Fruit fly (Drosophila melanogaster): Measurements from ENCODE around the gene VAChT.
A peak's percentile ranks its signal among the peaks of the same experiment; 100 is the strongest.

The VAChT gene

DNA sequence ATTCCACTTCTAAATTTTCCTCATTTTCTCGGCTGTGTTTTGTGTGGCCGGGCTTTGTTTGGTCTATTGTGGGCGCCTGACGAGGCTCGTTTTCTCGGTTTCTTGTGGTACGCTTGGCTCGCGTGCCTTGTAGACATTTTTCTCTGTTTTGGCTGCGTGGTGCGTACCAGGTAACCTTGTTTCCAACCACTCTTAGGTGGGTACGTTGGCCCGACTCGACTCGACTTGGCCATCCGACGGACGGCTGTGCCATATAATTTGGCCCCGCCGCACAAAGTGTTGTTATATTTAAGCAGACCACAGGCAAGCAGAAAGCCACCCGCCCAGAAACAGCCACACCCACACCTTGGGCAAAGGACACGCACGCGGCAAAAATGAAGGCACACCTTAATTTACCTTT is 1.8 kb upstream of the VAChT start:
- TF ChIP-seq CG17806 (tag; optimal IDR thresholded peaks at IDR 0.05): no peak
- TF ChIP-seq CG15710 (tag; optimal IDR thresholded peaks at IDR 0.05): no peak
- TF ChIP-seq gl (tag; optimal IDR thresholded peaks at IDR 0.05): no peak
- TF ChIP-seq D1 (tag; optimal IDR thresholded peaks at IDR 0.05): no peak
- TF ChIP-seq CG12605 (GFP tag; IDR thresholded peaks at IDR 0.05): no peak
- no peak for TF ChIP-seq rn (GFP tag; IDR thresholded peaks at IDR 0.05)
- TF ChIP-seq CG13204 (GFP tag; optimal IDR thresholded peaks at IDR 0.05): no peak
- no peak for TF ChIP-seq CG8301 (tag; optimal IDR thresholded peaks at IDR 0.05)
- no peak for TF ChIP-seq EcR (GFP tag; optimal IDR thresholded peaks at IDR 0.05)
- no peak for TF ChIP-seq Pif1A (GFP tag; optimal IDR thresholded peaks at IDR 0.05)
- TF ChIP-seq fd96Ca (GFP tag; IDR thresholded peaks at IDR 0.05): no peak
- no peak for TF ChIP-seq CG14655 (GFP tag; optimal IDR thresholded peaks at IDR 0.05)
- no peak for TF ChIP-seq Ets98B (GFP tag; IDR thresholded peaks at IDR 0.05)
- no peak for TF ChIP-seq Snoo (tag; optimal IDR thresholded peaks at IDR 0.05)
- no peak for TF ChIP-seq CG4496 (GFP tag; IDR thresholded peaks at IDR 0.05)
- TF ChIP-seq CG10348 (GFP tag; IDR thresholded peaks at IDR 0.05): no peak
- no peak for TF ChIP-seq CG8159 (tag; optimal IDR thresholded peaks at IDR 0.05)
- TF ChIP-seq Pif1B (GFP tag; optimal IDR thresholded peaks at IDR 0.05): no peak

DNA sequence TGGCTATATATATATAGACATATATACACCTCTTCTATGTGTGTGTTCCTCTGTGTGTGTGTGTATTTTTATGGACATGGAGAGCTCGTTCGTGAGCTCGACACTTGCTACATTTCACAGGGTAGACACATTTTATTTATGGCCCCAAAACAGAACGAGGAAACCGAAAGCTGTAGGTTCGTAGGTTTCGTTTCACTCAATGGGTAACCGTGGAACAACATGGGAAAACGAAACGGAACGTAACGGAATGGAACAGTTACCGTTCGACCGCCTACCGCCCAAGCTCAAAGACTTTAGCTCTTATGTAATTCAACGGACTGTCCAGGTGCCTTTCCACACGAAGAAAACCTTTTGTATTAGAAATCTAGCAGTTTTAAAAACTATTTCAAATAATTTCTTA is 988 bp downstream of the VAChT start:
- TF ChIP-seq CG8301 (tag; optimal IDR thresholded peaks at IDR 0.05) (no peak), CG34367 (tag; optimal IDR thresholded peaks at IDR 0.05) (no peak), CG17806 (tag; optimal IDR thresholded peaks at IDR 0.05) (no peak)

DNA sequence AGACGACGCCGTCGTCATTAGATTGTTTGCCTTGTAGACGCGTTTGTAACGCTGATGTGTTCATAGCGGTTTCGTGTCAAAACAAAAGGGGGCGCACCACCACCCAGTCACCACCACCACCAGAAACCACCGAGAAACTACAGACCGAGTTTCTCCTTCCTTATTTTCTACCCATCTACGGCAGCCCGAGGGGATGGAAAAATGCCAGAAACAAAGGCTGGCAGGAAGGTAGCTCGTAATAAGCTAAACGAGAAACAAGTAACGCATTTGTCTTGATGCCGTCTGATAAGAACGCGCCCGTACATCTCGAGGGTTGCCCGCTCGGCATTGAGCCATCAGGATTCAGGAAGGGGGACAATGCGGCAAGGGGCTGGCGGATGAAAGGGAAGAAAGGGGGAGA is 2.2 kb downstream of the VAChT start:
- TF ChIP-seq CG15710 (tag; optimal IDR thresholded peaks at IDR 0.05): no peak

DNA sequence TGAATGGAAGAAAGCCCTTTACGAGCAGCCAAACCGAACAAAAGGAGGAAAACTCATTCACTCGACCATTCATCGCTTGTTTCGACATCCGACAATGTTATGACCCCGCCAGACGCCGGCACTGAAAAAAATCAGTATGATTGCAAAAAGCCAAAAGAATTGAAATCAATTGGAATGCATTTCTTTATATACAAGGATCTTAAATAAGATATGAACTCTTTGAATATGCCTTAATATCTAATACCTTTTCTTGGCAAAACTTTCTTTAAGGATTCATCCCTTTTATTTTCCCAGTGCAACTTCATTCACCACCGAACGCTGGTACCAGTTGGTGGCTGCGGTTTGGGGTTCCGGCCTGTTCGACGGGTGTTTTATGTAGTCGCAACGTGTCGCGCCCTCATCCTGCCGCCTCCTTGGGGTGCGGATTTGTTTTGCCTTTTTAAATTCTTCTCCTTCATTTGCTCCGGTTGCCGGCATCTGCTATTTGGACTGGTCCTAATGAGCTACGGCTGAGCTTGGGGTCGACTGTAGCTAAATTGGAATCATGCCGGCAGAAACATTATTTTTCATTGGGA is 14.6 kb downstream of the VAChT start:
- peak; percentile 73 for TF ChIP-seq CG15710 (tag; optimal IDR thresholded peaks at IDR 0.05)
- TF ChIP-seq CG8159 (tag; optimal IDR thresholded peaks at IDR 0.05): peak; percentile 79
- no peak for TF ChIP-seq CG4496 (GFP tag; IDR thresholded peaks at IDR 0.05)
- peak; percentile 9 for TF ChIP-seq CG13204 (GFP tag; optimal IDR thresholded peaks at IDR 0.05)
- no peak for TF ChIP-seq rn (GFP tag; IDR thresholded peaks at IDR 0.05)
- TF ChIP-seq CG17806 (tag; optimal IDR thresholded peaks at IDR 0.05): no peak
- TF ChIP-seq Pif1A (GFP tag; optimal IDR thresholded peaks at IDR 0.05): peak; percentile 53
- no peak for TF ChIP-seq Ets98B (GFP tag; IDR thresholded peaks at IDR 0.05)
- TF ChIP-seq CG32121 (GFP tag; IDR thresholded peaks at IDR 0.05): no peak
- no peak; the same call in 2 of the 3 replicates for TF ChIP-seq fd96Ca (GFP tag; IDR thresholded peaks at IDR 0.05)
- no peak for TF ChIP-seq Snoo (tag; optimal IDR thresholded peaks at IDR 0.05)
- peak; percentile 41 for TF ChIP-seq gl (tag; optimal IDR thresholded peaks at IDR 0.05)
- TF ChIP-seq CG14655 (GFP tag; optimal IDR thresholded peaks at IDR 0.05): peak; percentile 42
- TF ChIP-seq Pif1B (GFP tag; optimal IDR thresholded peaks at IDR 0.05): peak; percentile 43
- TF ChIP-seq CG34367 (tag; optimal IDR thresholded peaks at IDR 0.05): peak; percentile 37

DNA sequence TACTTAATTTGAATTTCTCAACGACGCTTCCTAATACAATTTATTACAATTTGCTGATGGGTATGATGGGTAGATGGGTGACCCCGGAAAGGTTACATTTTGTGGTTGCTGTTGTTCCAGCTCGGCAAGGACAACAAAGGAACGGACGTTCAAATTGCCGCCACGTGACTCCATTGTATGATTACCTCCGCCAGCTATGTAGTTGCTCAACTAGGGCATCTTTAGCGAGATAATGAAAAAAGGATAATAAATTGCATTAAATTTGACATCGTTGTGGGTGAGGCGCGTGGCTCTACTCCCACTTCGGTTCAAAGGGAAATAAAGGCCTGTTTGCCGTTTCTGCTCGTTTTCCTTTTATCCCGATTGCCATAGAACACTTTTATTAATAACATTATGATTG is 16.1 kb downstream of the VAChT start:
- TF ChIP-seq fd96Ca (GFP tag; IDR thresholded peaks at IDR 0.05): no peak
- TF ChIP-seq Ets98B (GFP tag; IDR thresholded peaks at IDR 0.05): no peak
- TF ChIP-seq CG8301 (tag; optimal IDR thresholded peaks at IDR 0.05): no peak
- TF ChIP-seq CG4496 (GFP tag; IDR thresholded peaks at IDR 0.05): no peak

DNA sequence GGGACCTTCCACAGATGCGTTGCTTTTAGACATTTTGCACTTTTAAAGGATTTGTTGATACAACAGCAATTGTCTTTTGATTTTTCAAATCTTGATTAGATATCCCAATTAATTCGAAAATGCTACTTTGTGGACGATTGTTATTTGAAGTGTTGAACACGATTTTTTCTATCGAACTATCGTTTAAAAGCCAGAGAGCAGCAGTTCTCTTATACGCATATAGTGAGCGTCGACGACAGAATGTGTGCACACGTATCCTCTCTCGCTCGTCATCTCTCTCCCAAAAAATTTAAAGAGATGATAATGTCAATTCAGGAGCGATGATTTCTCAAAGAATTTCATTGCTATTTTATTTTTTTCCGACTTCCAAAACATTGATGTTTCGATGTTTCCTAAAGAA is 17.2 kb downstream of the VAChT start, which contains the start of gene CG34283:
Gene CG34283 (minus strand): TSS at position 101 of the 400 bp plus-strand sequence.
- TF ChIP-seq CG4496 (GFP tag; IDR thresholded peaks at IDR 0.05): no peak
- TF ChIP-seq Pif1B (GFP tag; optimal IDR thresholded peaks at IDR 0.05): no peak
- TF ChIP-seq CG10348 (GFP tag; IDR thresholded peaks at IDR 0.05): no peak

DNA sequence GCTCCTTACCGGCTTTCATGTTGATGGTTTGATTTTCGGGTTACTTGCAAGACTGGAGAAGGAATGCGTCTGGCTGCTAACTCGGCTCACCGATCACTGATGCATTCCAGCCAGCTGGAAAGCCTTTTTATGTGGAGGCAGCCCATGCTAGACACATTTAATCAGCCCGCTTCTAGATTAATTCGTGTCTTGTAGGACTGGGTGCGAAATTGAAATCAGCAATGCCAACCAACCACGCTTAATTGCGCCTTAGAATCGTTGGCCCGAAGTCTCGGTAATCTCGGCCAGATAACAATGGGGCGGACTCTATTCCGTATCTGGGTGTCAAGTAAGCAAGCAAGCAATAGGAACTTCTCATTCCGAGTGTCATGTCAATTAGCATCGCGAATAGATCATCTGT is 21.0 kb downstream of the VAChT start, which contains the start of gene CG7714:
Gene CG7714 (minus strand): TSS at position 101 of the 400 bp plus-strand sequence.
- TF ChIP-seq CG12605 (GFP tag; IDR thresholded peaks at IDR 0.05) (no peak), gl (tag; optimal IDR thresholded peaks at IDR 0.05) (no peak), CG32121 (GFP tag; IDR thresholded peaks at IDR 0.05) (no peak), Snoo (tag; optimal IDR thresholded peaks at IDR 0.05) (no peak), CG10348 (GFP tag; IDR thresholded peaks at IDR 0.05) (no peak), EcR (GFP tag; optimal IDR thresholded peaks at IDR 0.05) (no peak), rn (GFP tag; IDR thresholded peaks at IDR 0.05) (no peak), CG8159 (tag; optimal IDR thresholded peaks at IDR 0.05) (no peak)

DNA sequence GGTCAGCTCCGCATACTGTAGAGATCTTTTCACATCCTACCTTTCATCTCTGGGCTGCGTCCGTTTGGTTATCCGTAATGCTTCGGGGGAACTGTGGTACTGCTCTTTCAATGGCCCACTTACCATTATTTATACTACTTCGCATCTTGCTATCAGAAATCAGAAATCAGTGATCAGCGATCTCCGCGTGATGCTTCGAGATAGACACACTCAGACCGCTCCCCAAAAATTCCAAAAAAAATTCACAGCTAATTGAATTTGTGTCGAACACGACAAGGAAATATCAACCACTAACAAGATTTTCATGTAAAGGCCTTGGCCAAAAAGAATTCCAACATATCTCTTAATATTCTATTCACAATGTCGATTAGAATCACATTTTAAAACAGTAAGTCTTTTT is 23.1 kb downstream of the VAChT start, which contains the start of gene CG7715:
Gene CG7715 (minus strand): TSS at position 101 of the 400 bp plus-strand sequence.
- TF ChIP-seq Pif1B (GFP tag; optimal IDR thresholded peaks at IDR 0.05) (no peak), CG15710 (tag; optimal IDR thresholded peaks at IDR 0.05) (no peak), Pif1A (GFP tag; optimal IDR thresholded peaks at IDR 0.05) (no peak), fd96Ca (GFP tag; IDR thresholded peaks at IDR 0.05) (no peak), EcR (GFP tag; optimal IDR thresholded peaks at IDR 0.05) (no peak), CG10348 (GFP tag; IDR thresholded peaks at IDR 0.05) (no peak)

All from whole organism, pupa.